Worm (Caenorhabditis elegans) whole organism, L2 larva: Measurements from ENCODE around the gene srxa-10.

Experiments used
- C34F6.9 ChIP-seq: fragments of 150-350 bp; optimal IDR thresholded peaks from 2 replicates; lab custom pipeline; 2014; ENCODE audit warnings: missing biosample characterization, missing genetic modification characterization
- F13H6.1 ChIP-seq: sonication (generic microtip); optimal IDR thresholded peaks from 2 replicates; lab custom pipeline; 2016; ENCODE audit warnings: missing genetic modification characterization, missing compliant biosample characterization
- R02D3.7 ChIP-seq: fragments of 150-350 bp; optimal IDR thresholded peaks from 2 replicates; lab custom pipeline; 2014; ENCODE audit warnings: missing biosample characterization, missing genetic modification characterization
- Y55F3AM.14 ChIP-seq: fragments of 200-800 bp; sonication (Bioruptor generic); optimal IDR thresholded peaks from 2 replicates; lab custom pipeline; 2018; ENCODE audit warnings: mild to moderate bottlenecking, missing genetic modification characterization, missing compliant biosample characterization
- ZK546.5 ChIP-seq: sonication (generic microtip); optimal IDR thresholded peaks from 2 replicates; lab custom pipeline; 2017; ENCODE audit warnings: missing biosample characterization, missing genetic modification characterization
- aly-2 ChIP-seq: fragments of 150-350 bp; optimal IDR thresholded peaks from 2 replicates; lab custom pipeline; 2014; ENCODE audit warnings: missing biosample characterization, missing genetic modification characterization
- ama-1 ChIP-seq: fragments of 150-350 bp; optimal IDR thresholded peaks from 2 replicates; lab custom pipeline; 2018; ENCODE audit warnings: inconsistent platforms
- crh-2 ChIP-seq: sonication (generic microtip); optimal IDR thresholded peaks from 2 replicates; lab custom pipeline; 2017; ENCODE audit warnings: missing biosample characterization, missing genetic modification characterization
- dmd-4 ChIP-seq: sonication (generic microtip); optimal IDR thresholded peaks from 2 replicates; lab custom pipeline; 2017; ENCODE audit warnings: missing biosample characterization, missing genetic modification characterization
- egl-27 ChIP-seq: sonication (generic microtip); optimal IDR thresholded peaks from 3 replicates; lab custom pipeline; 2017; ENCODE audit warnings: missing biosample characterization, missing genetic modification reagents, missing genetic modification characterization
- elt-3 ChIP-seq: sonication (generic microtip); optimal IDR thresholded peaks from 2 replicates; lab custom pipeline; 2017; ENCODE audit warnings: missing biosample characterization, missing genetic modification characterization
- gmeb-1 ChIP-seq: fragments of 150-350 bp; optimal IDR thresholded peaks from 2 replicates; lab custom pipeline; 2014; ENCODE audit warnings: missing biosample characterization, missing genetic modification characterization
- mbf-1 ChIP-seq: sonication (generic microtip); optimal IDR thresholded peaks from 2 replicates; lab custom pipeline; 2017; ENCODE audit warnings: missing biosample characterization, missing genetic modification characterization
- mdl-1 ChIP-seq, 2 experiments: fragments of 150-350 bp in 1 of 2; sonication (generic microtip) in 1 of 2; optimal IDR thresholded peaks; 2 replicates each; lab custom pipeline; 2017; ENCODE audit warnings: missing biosample characterization in 2 of 2, missing genetic modification characterization in 2 of 2
- nhr-10 ChIP-seq: sonication (generic microtip); optimal IDR thresholded peaks from 2 replicates; lab custom pipeline; 2017; ENCODE audit warnings: missing biosample characterization, missing genetic modification characterization
- nhr-11 ChIP-seq: fragments of 150-350 bp; optimal IDR thresholded peaks from 2 replicates; lab custom pipeline; 2014; ENCODE audit warnings: missing biosample characterization, missing genetic modification characterization
- nhr-12 ChIP-seq: fragments of 150-350 bp; optimal IDR thresholded peaks from 2 replicates; lab custom pipeline; 2014; ENCODE audit warnings: missing biosample characterization, missing genetic modification characterization
- nhr-129 ChIP-seq: fragments of 150-350 bp; optimal IDR thresholded peaks from 2 replicates; lab custom pipeline; 2014; ENCODE audit warnings: missing biosample characterization, missing genetic modification characterization
- nhr-21 ChIP-seq: fragments of 150-350 bp; optimal IDR thresholded peaks from 2 replicates; lab custom pipeline; 2014; ENCODE audit warnings: missing biosample characterization, missing genetic modification characterization
- nhr-237 ChIP-seq: fragments of 150-350 bp; optimal IDR thresholded peaks from 2 replicates; lab custom pipeline; 2014; ENCODE audit warnings: missing biosample characterization, missing genetic modification characterization
- nhr-25 ChIP-seq: fragments of 150-350 bp; sonication (generic microtip); optimal IDR thresholded peaks from 3 replicates; lab custom pipeline; 2014; ENCODE audit warnings: missing biosample characterization, missing genetic modification characterization
- nhr-6 ChIP-seq: fragments of 150-350 bp; optimal IDR thresholded peaks from 2 replicates; lab custom pipeline; 2014; ENCODE audit warnings: missing biosample characterization, missing genetic modification characterization
- nhr-77 ChIP-seq: fragments of 150-350 bp; optimal IDR thresholded peaks from 2 replicates; lab custom pipeline; 2014; ENCODE audit warnings: missing biosample characterization, missing genetic modification characterization
- peb-1 ChIP-seq: fragments of 150-350 bp; optimal IDR thresholded peaks from 2 replicates; lab custom pipeline; 2014; ENCODE audit warnings: missing biosample characterization, missing genetic modification characterization
- skn-1 ChIP-seq: sonication (generic microtip); optimal IDR thresholded peaks from 2 replicates; lab custom pipeline; 2017; ENCODE audit warnings: missing biosample characterization, missing genetic modification characterization
- sma-3 ChIP-seq: sonication (generic microtip); optimal IDR thresholded peaks from 2 replicates; lab custom pipeline; 2016; ENCODE audit warnings: missing genetic modification reagents, missing genetic modification characterization, missing compliant biosample characterization
- sma-9 ChIP-seq, 2 experiments: fragments of 150-350 bp in 1 of 2; sonication (generic microtip) in 1 of 2; optimal IDR thresholded peaks; 2 replicates each; lab custom pipeline; 2014 to 2016; ENCODE audit warnings: missing genetic modification characterization in 2 of 2, mild to moderate bottlenecking in 1 of 2, missing biosample characterization in 1 of 2, missing compliant biosample characterization in 1 of 2, missing genetic modification reagents in 1 of 2, moderate library complexity in 1 of 2
- unc-39 ChIP-seq: fragments of 150-350 bp; optimal IDR thresholded peaks from 2 replicates; lab custom pipeline; 2014; ENCODE audit warnings: missing biosample characterization, missing genetic modification characterization
- unc-55 ChIP-seq: fragments of 150-350 bp; sonication (generic microtip); optimal IDR thresholded peaks from 3 replicates; lab custom pipeline; 2014; ENCODE audit warnings: missing biosample characterization, missing genetic modification reagents, missing genetic modification characterization
- unc-62 ChIP-seq: fragments of 150-350 bp; optimal IDR thresholded peaks from 2 replicates; lab custom pipeline; 2014; ENCODE audit warnings: missing biosample characterization, missing genetic modification reagents, missing genetic modification characterization
- ztf-1 ChIP-seq: fragments of 200-800 bp; sonication (Bioruptor generic); conservative IDR thresholded peaks from 2 replicates; pipeline ENCODE4 v1.3.6; 2022; ENCODE audit warnings: missing genetic modification characterization, missing compliant biosample characterization
- ztf-11 ChIP-seq: sonication (generic microtip); optimal IDR thresholded peaks from 2 replicates; lab custom pipeline; 2017; ENCODE audit warnings: missing biosample characterization, missing genetic modification characterization
- ztf-4 ChIP-seq: fragments of 150-350 bp; optimal IDR thresholded peaks from 2 replicates; lab custom pipeline; 2014; ENCODE audit warnings: missing biosample characterization, missing genetic modification characterization

The srxa-10 gene

DNA sequence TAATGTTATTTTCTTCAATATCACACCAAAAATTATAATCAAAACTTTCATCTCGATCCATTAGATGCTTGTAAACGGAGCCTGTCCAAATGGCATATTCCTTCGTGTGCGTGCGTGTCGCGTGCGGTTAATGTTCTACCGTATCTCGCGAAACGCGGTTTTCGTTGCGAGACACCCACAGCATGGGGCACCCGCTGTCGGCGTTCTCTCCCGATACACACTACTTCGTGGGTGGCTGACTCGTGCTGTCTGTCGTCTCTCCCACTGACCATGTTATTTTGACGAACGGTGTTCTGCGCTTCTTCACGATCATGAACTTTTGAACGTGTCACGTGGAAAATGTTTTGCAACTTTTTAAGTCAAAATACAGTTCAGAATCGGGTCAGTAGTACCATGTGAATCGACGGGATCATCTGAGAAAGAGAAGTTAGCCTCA is 30.9 kb downstream of the srxa-10 start (continued):
- peak; percentile 91 for TF ChIP-seq ZK546.5 (tag; lab: Kevin White, UChicago)
- 0 out of 2 replicates have a peak, but pooled peaks have one; percentile 45 for TF ChIP-seq ztf-1 (GFP tag; lab: Robert Waterston, UW)
- TF ChIP-seq ama-1 = peak; percentile 95
- peak; percentile 99 for TF ChIP-seq ztf-4 (tag; lab: Kevin White, UChicago)
- peak; percentile 98 for TF ChIP-seq nhr-21 (tag; lab: Kevin White, UChicago)
- TF ChIP-seq nhr-6 (tag; lab: Kevin White, UChicago) = peak; percentile 94
- TF ChIP-seq sma-3 (GFP tag; lab: Kevin White, UChicago) = peak; percentile 100
- peak; percentile 98 for TF ChIP-seq sma-9 (GFP tag; optimal IDR thresholded peaks at IDR 0.05; lab: Kevin White, UChicago)
- no peak for TF ChIP-seq sma-9 (tag; optimal IDR thresholded peaks at IDR 0.05; lab: Kevin White, UChicago)
- peak; percentile 90 for TF ChIP-seq nhr-10 (tag; lab: Kevin White, UChicago)
- peak; percentile 100 for TF ChIP-seq C34F6.9 (tag; lab: Kevin White, UChicago)
- no peak for TF ChIP-seq aly-2 (tag; lab: Kevin White, UChicago)
- peak; percentile 21 for TF ChIP-seq peb-1 (tag; lab: Kevin White, UChicago)
- no peak for TF ChIP-seq mbf-1
- peak; percentile 47 for TF ChIP-seq nhr-77 (tag; lab: Kevin White, UChicago)
- TF ChIP-seq gmeb-1 (tag; lab: Kevin White, UChicago) = peak; percentile 93
- no peak for TF ChIP-seq nhr-11 (tag; lab: Kevin White, UChicago)
- peak; percentile 98 for TF ChIP-seq nhr-129 (tag; lab: Kevin White, UChicago)

DNA sequence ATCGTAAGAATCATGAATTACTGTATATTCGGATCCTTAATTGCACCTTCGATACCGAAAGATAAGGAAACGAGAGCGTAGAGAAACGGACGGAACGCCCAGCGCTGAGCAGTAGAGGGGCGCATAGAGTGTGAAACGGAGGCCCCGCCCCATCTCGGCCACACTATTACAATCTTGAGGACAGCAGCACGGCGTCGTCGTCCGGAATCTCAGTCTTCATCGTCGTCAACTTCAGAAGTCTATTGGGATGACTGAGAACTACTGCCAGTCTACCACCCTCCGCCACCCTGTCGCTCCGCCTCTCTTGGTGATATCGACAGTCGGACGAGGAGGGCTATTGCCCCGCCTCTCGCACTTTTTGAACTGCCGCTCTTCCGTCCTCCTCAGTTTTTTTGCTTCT is 31.6 kb downstream of the srxa-10 start:
- no peak for TF ChIP-seq elt-3 (tag; lab: Kevin White, UChicago)
- TF ChIP-seq skn-1 = no peak
- TF ChIP-seq R02D3.7 (tag; lab: Kevin White, UChicago) = no peak
- no peak for TF ChIP-seq ztf-11 (tag; lab: Kevin White, UChicago)
- TF ChIP-seq crh-2 (tag; lab: Kevin White, UChicago) = no peak
- TF ChIP-seq nhr-25 (tag; lab: Kevin White, UChicago) = no peak
- no peak for TF ChIP-seq F13H6.1 (tag; lab: Kevin White, UChicago)
- no peak for TF ChIP-seq Y55F3AM.14 (GFP tag; lab: Kevin White, UChicago)
- no peak for TF ChIP-seq dmd-4 (tag; lab: Kevin White, UChicago)
- TF ChIP-seq ztf-1 (GFP tag; lab: Robert Waterston, UW) = no peak
- TF ChIP-seq unc-39 = no peak
- no peak for TF ChIP-seq mdl-1 (tag; optimal IDR thresholded peaks at IDR 0.05; lab: Kevin White, UChicago)
- no peak for TF ChIP-seq egl-27
- no peak for TF ChIP-seq nhr-12

DNA sequence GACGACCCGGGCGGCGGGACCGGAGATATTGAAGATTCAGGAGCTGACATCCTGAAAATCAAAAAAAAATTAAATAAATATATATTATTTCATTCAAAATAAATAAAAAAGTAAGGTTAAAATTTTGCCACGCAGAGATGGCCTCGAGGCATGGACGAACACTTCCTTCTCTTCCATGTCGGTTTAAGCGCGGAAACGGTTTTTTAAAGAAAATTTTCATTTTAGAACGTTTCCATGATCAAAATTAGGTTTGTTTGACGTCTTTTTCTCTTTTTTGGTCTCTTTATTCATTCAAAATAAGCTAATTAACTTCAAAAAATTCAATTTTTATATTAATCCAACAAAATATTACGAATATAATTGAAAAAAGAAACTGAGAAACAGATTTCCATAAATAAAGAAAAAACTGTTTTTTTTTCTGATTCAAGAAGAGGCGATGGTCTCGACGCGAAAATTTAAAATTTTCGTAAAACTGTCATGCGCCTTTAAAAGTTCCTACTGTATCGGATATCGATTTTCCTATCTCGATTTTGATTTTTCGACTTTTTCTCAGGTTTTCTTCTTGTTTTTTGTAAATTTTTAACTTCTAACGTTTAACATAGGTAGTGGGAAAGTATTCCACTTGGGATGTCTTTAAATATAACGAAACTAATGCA is 34.1 kb downstream of the srxa-10 start, which contains the start of gene gcc-2:
Gene gcc-2 (minus strand): TSS at position 51 of the 656 bp plus-strand sequence.
- TF ChIP-seq mbf-1 (no peak), nhr-11 (tag; lab: Kevin White, UChicago) (no peak), F13H6.1 (tag; lab: Kevin White, UChicago) (no peak), nhr-10 (tag; lab: Kevin White, UChicago) (no peak), unc-55 (GFP tag; lab: Kevin White, UChicago) (no peak), nhr-237 (tag; lab: Kevin White, UChicago) (no peak), sma-9 (GFP tag; optimal IDR thresholded peaks at IDR 0.05; lab: Kevin White, UChicago) (no peak), sma-9 (tag; optimal IDR thresholded peaks at IDR 0.05; lab: Kevin White, UChicago) (no peak), crh-2 (tag; lab: Kevin White, UChicago) (no peak), elt-3 (tag; lab: Kevin White, UChicago) (no peak)

DNA sequence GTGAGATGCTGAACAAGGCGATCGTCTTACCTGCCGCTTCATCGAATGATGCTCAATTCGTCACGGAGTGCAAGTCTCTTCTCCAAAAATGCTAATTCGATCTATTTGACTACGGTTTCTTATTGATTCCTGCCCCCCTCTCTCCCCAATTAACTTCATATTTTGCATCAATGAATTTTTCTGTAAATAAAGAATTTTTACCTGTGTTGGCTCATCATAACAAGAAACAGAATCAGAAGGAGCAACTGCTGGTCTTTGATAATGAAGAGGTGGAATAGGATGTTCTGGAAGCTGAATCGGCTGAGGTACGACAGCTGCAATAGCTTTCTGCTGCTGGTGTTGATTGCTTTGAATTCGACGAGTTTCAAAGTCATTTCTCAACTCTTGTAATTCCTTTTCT is 36.2 kb downstream of the srxa-10 start:
- TF ChIP-seq egl-27 = no peak

DNA sequence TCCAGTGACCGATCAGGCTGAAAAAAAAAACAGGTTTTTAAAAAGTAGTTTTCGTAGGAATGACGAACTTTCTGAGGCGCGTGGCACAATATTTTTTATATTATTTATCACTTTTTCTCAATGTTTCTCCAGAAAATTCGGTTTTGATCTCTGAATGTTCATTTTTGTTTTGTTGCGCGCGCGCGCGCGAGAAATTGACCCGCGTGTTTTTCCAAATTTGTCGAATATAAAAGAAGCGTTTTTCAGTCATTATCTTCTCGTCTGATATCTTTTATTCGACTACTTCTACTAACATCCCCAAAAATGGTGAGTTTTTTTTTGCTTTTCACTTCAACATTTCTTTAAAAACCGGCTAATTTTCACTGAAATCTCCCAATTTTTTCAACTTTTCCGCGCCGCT is 37.5 kb downstream of the srxa-10 start, which contains the start of gene rmd-1:
Gene rmd-1 (plus strand): TSS at position 247 of the 400 bp plus-strand sequence.
- TF ChIP-seq sma-9 (GFP tag; optimal IDR thresholded peaks at IDR 0.05; lab: Kevin White, UChicago) (no peak), sma-9 (tag; optimal IDR thresholded peaks at IDR 0.05; lab: Kevin White, UChicago) (no peak), ama-1 (no peak), sma-3 (GFP tag; lab: Kevin White, UChicago) (no peak), gmeb-1 (tag; lab: Kevin White, UChicago) (no peak), nhr-10 (tag; lab: Kevin White, UChicago) (no peak), skn-1 (no peak), mdl-1 (tag; optimal IDR thresholded peaks at IDR 0.05; lab: Kevin White, UChicago) (no peak), mbf-1 (no peak), nhr-21 (tag; lab: Kevin White, UChicago) (no peak), nhr-237 (tag; lab: Kevin White, UChicago) (no peak), ZK546.5 (tag; lab: Kevin White, UChicago) (no peak), nhr-25 (tag; lab: Kevin White, UChicago) (no peak), unc-62 (GFP tag; lab: Kevin White, UChicago) (no peak), elt-3 (tag; lab: Kevin White, UChicago) (no peak), crh-2 (tag; lab: Kevin White, UChicago) (no peak)
